Fruit fly (Drosophila melanogaster) whole organism, embryonic: Measurements from ENCODE around the gene CG32706.

Experiments
- Abd-B ChIP-seq: fragments of 200-800 bp; sonication (Bioruptor generic); optimal IDR thresholded peaks from 2 replicates; lab custom pipeline; 2018; ENCODE audit warnings: missing biosample characterization, mild to moderate bottlenecking, missing genetic modification characterization, moderate library complexity
- Bgb ChIP-seq: fragments of 200-800 bp; sonication (Bioruptor generic); IDR thresholded peaks from 2 replicates; pipeline ENCODE4 v1.3.6; 2022; ENCODE audit warnings: missing biosample characterization, missing genetic modification characterization; ENCODE audit not compliant: partially characterized antibody
- CG13287 ChIP-seq: fragments of 200-800 bp; sonication (Bioruptor generic); IDR thresholded peaks from 2 replicates; pipeline ENCODE4 v1.3.6; 2022; ENCODE audit warnings: missing biosample characterization, missing genetic modification characterization; ENCODE audit not compliant: partially characterized antibody
- CG1603 ChIP-seq: fragments of 200-800 bp; sonication (Bioruptor generic); optimal IDR thresholded peaks from 2 replicates; lab custom pipeline; 2019; ENCODE audit warnings: missing biosample characterization, mild to moderate bottlenecking, missing genetic modification characterization, moderate library complexity
- CG3281 ChIP-seq: fragments of 200-800 bp; sonication (Bioruptor generic); optimal IDR thresholded peaks from 3 replicates; lab custom pipeline; 2017; ENCODE audit warnings: missing biosample characterization, mild to moderate bottlenecking, missing genetic modification characterization
- CG33557 ChIP-seq: fragments of 200-800 bp; sonication (Bioruptor generic); optimal IDR thresholded peaks from 2 replicates; lab custom pipeline; 2019; ENCODE audit warnings: missing biosample characterization, mild to moderate bottlenecking, missing genetic modification characterization, moderate library complexity
- CG34376 ChIP-seq: fragments of 200-800 bp; sonication (Bioruptor generic); optimal IDR thresholded peaks from 2 replicates; lab custom pipeline; 2018; ENCODE audit warnings: missing biosample characterization, mild to moderate bottlenecking, missing genetic modification characterization
- CG4328 ChIP-seq: fragments of 200-800 bp; sonication (Bioruptor generic); optimal IDR thresholded peaks from 3 replicates; lab custom pipeline; 2017; ENCODE audit warnings: missing biosample characterization, missing genetic modification reagents, missing genetic modification characterization
- CG4617 ChIP-seq: fragments of 200-800 bp; sonication (Bioruptor generic); optimal IDR thresholded peaks from 3 replicates; lab custom pipeline; 2016; ENCODE audit warnings: missing biosample characterization, missing genetic modification characterization, borderline replicate concordance
- CG4820 ChIP-seq: fragments of 200-800 bp; sonication (Bioruptor generic); optimal IDR thresholded peaks from 3 replicates; lab custom pipeline; 2016; ENCODE audit warnings: missing biosample characterization, missing genetic modification characterization
- CG7963 ChIP-seq: fragments of 200-800 bp; sonication (Bioruptor generic); IDR thresholded peaks from 3 replicates; pipeline ENCODE4 v1.3.6; 2022; ENCODE audit warnings: missing biosample characterization, missing genetic modification characterization; ENCODE audit not compliant: partially characterized antibody
- CG8281 ChIP-seq: fragments of 200-800 bp; sonication (Bioruptor generic); optimal IDR thresholded peaks from 2 replicates; lab custom pipeline; 2018; ENCODE audit warnings: missing biosample characterization, mild to moderate bottlenecking, missing genetic modification characterization, moderate library complexity
- CG8478 ChIP-seq: fragments of >200 bp; optimal IDR thresholded peaks from 2 replicates; lab custom pipeline; 2018
- CG9609 ChIP-seq: fragments of 200-800 bp; sonication (Bioruptor generic); optimal IDR thresholded peaks from 3 replicates; lab custom pipeline; 2016; ENCODE audit warnings: missing biosample characterization, missing genetic modification characterization
- CrebB ChIP-seq: fragments of 200-800 bp; sonication (Bioruptor generic); optimal IDR thresholded peaks from 3 replicates; lab custom pipeline; 2018; ENCODE audit warnings: missing biosample characterization, mild to moderate bottlenecking, missing genetic modification characterization
- Doc3 ChIP-seq: fragments of 200-800 bp; sonication (Bioruptor generic); IDR thresholded peaks from 3 replicates; pipeline ENCODE4 v1.3.6; 2022; ENCODE audit warnings: missing biosample characterization, missing genetic modification characterization; ENCODE audit not compliant: partially characterized antibody
- Fer1 ChIP-seq: fragments of 200-800 bp; sonication (Bioruptor generic); optimal IDR thresholded peaks from 2 replicates; lab custom pipeline; 2017; ENCODE audit warnings: missing biosample characterization, mild to moderate bottlenecking, missing genetic modification characterization
- Fer2 ChIP-seq: fragments of 200-800 bp; sonication (Bioruptor generic); optimal IDR thresholded peaks from 2 replicates; lab custom pipeline; 2018; ENCODE audit warnings: missing biosample characterization, mild to moderate bottlenecking, missing genetic modification characterization, moderate library complexity
- H2.0 ChIP-seq: fragments of 200-800 bp; sonication (Bioruptor generic); IDR thresholded peaks from 2 replicates; pipeline ENCODE4 v1.3.6; 2022; ENCODE audit warnings: missing biosample characterization, missing genetic modification characterization
- HLH3B ChIP-seq: fragments of 200-800 bp; sonication (Bioruptor generic); IDR thresholded peaks from 2 replicates; pipeline ENCODE4 v1.3.6; 2022; ENCODE audit warnings: missing biosample characterization, missing genetic modification characterization
- Hand ChIP-seq: fragments of 200-800 bp; sonication (Bioruptor generic); optimal IDR thresholded peaks from 2 replicates; lab custom pipeline; 2017; ENCODE audit warnings: mild to moderate bottlenecking, missing biosample characterization, missing genetic modification reagents, missing genetic modification characterization
- HmgZ ChIP-seq: fragments of 200-800 bp; sonication (Bioruptor generic); optimal IDR thresholded peaks from 2 replicates; lab custom pipeline; 2018; ENCODE audit warnings: missing biosample characterization, mild to moderate bottlenecking, missing genetic modification characterization
- NFAT ChIP-seq: fragments of 200-800 bp; sonication (Bioruptor generic); IDR thresholded peaks from 2 replicates; pipeline ENCODE4 v1.3.6; 2022; ENCODE audit warnings: missing biosample characterization, missing genetic modification characterization
- Opbp ChIP-seq: fragments of 200-800 bp; sonication (Bioruptor generic); IDR thresholded peaks from 3 replicates; pipeline ENCODE4 v1.3.6; 2022; ENCODE audit warnings: missing biosample characterization, missing genetic modification characterization; ENCODE audit not compliant: partially characterized antibody
- Rfx ChIP-seq: fragments of 200-800 bp; sonication (Bioruptor generic); IDR thresholded peaks from 2 replicates; pipeline ENCODE4 v1.3.6; 2022; ENCODE audit warnings: missing biosample characterization, missing genetic modification characterization
- Rx ChIP-seq: fragments of 200-800 bp; sonication (Bioruptor generic); IDR thresholded peaks from 2 replicates; pipeline ENCODE4 v1.3.6; 2022; ENCODE audit warnings: missing biosample characterization, missing genetic modification characterization
- al ChIP-seq: fragments of 200-800 bp; sonication (Bioruptor generic); IDR thresholded peaks from 2 replicates; pipeline ENCODE4 v1.3.6; 2022; ENCODE audit warnings: missing biosample characterization, missing genetic modification characterization
- bbx ChIP-seq: fragments of 200-800 bp; sonication (Bioruptor generic); IDR thresholded peaks from 2 replicates; pipeline ENCODE4 v1.3.6; 2022; ENCODE audit warnings: missing biosample characterization, missing genetic modification characterization; ENCODE audit not compliant: partially characterized antibody
- br ChIP-seq: fragments of >200 bp; optimal IDR thresholded peaks from 2 replicates; lab custom pipeline; 2017
- croc ChIP-seq: fragments of 200-800 bp; sonication (Bioruptor generic); conservative IDR thresholded peaks from 3 replicates; pipeline ENCODE4 v1.3.6; 2022; ENCODE audit warnings: missing biosample characterization, missing genetic modification characterization
- dati ChIP-seq: fragments of 200-800 bp; sonication (Bioruptor generic); IDR thresholded peaks from 2 replicates; pipeline ENCODE4 v1.3.6; 2022; ENCODE audit warnings: missing biosample characterization, missing genetic modification characterization
- dpn ChIP-seq, 2 experiments: fragments of 200-800 bp; sonication (Bioruptor generic); optimal IDR thresholded peaks; 3 replicates each; lab custom pipeline; 2016; ENCODE audit warnings: missing biosample characterization in 2 of 2, missing genetic modification characterization in 2 of 2
- dysf ChIP-seq: fragments of 200-800 bp; sonication (Bioruptor generic); IDR thresholded peaks from 3 replicates; pipeline ENCODE4 v1.3.6; 2022; ENCODE audit warnings: missing biosample characterization, missing genetic modification characterization
- ems ChIP-seq: fragments of 200-800 bp; sonication (Bioruptor generic); optimal IDR thresholded peaks from 3 replicates; lab custom pipeline; 2016; ENCODE audit warnings: missing biosample characterization, missing genetic modification characterization
- exex ChIP-seq: fragments of 200-800 bp; sonication (Bioruptor generic); optimal IDR thresholded peaks from 4 replicates; lab custom pipeline; 2018; ENCODE audit warnings: missing biosample characterization, mild to moderate bottlenecking, missing genetic modification characterization, moderate library complexity
- mld ChIP-seq: fragments of 200-800 bp; sonication (Bioruptor generic); IDR thresholded peaks from 3 replicates; pipeline ENCODE4 v1.3.6; 2022; ENCODE audit warnings: missing biosample characterization, missing genetic modification characterization; ENCODE audit not compliant: partially characterized antibody
- nau ChIP-seq: fragments of 200-800 bp; sonication (Bioruptor generic); optimal IDR thresholded peaks from 3 replicates; lab custom pipeline; 2017; ENCODE audit warnings: missing biosample characterization, mild to moderate bottlenecking, missing genetic modification characterization, missing genetic modification reagents
- nerfin-2 ChIP-seq: fragments of 200-800 bp; sonication (Bioruptor generic); IDR thresholded peaks from 2 replicates; pipeline ENCODE4 v1.3.6; 2022; ENCODE audit warnings: missing biosample characterization, missing genetic modification characterization; ENCODE audit not compliant: partially characterized antibody
- onecut ChIP-seq: fragments of 200-800 bp; sonication (Bioruptor generic); IDR thresholded peaks from 2 replicates; pipeline ENCODE4 v1.3.6; 2022; ENCODE audit warnings: missing biosample characterization, missing genetic modification characterization
- pho ChIP-seq: fragments of 200-800 bp; sonication (Bioruptor generic); optimal IDR thresholded peaks from 2 replicates; lab custom pipeline; 2016; ENCODE audit warnings: missing biosample characterization, missing genetic modification characterization
- pum ChIP-seq: fragments of 200-800 bp; sonication (Bioruptor generic); optimal IDR thresholded peaks from 2 replicates; lab custom pipeline; 2016; ENCODE audit warnings: missing biosample characterization, missing genetic modification characterization
- salm ChIP-seq: fragments of 200-800 bp; sonication (Bioruptor generic); optimal IDR thresholded peaks from 2 replicates; lab custom pipeline; 2018; ENCODE audit warnings: missing biosample characterization, mild to moderate bottlenecking, missing genetic modification characterization
- slbo ChIP-seq: fragments of 200-800 bp; sonication (Bioruptor generic); IDR thresholded peaks from 2 replicates; pipeline ENCODE4 v1.3.6; 2022; ENCODE audit warnings: missing biosample characterization, missing genetic modification characterization
- sna ChIP-seq: fragments of 200-800 bp; sonication (Bioruptor generic); IDR thresholded peaks from 2 replicates; pipeline ENCODE4 v1.3.6; 2022; ENCODE audit warnings: missing biosample characterization, missing genetic modification characterization; ENCODE audit not compliant: partially characterized antibody
- tin ChIP-seq: fragments of 200-800 bp; sonication (Bioruptor generic); optimal IDR thresholded peaks from 3 replicates; lab custom pipeline; 2016; ENCODE audit warnings: missing biosample characterization, missing genetic modification characterization
- tna ChIP-seq: fragments of 200-800 bp; sonication (Bioruptor generic); IDR thresholded peaks from 2 replicates; pipeline ENCODE4 v1.3.6; 2022; ENCODE audit warnings: missing biosample characterization, missing genetic modification characterization; ENCODE audit not compliant: partially characterized antibody
- unc-4 ChIP-seq: fragments of 200-800 bp; sonication (Bioruptor generic); IDR thresholded peaks from 2 replicates; pipeline ENCODE4 v1.3.6; 2022; ENCODE audit warnings: missing biosample characterization, missing genetic modification characterization; ENCODE audit not compliant: partially characterized antibody
- vnd ChIP-seq: fragments of 200-800 bp; sonication (Bioruptor generic); IDR thresholded peaks from 3 replicates; pipeline ENCODE4 v1.3.6; 2022; ENCODE audit warnings: missing biosample characterization, missing genetic modification characterization; ENCODE audit not compliant: partially characterized antibody
- zen2 ChIP-seq: fragments of 200-800 bp; sonication (Bioruptor generic); IDR thresholded peaks from 3 replicates; pipeline ENCODE4 v1.3.6; 2022; ENCODE audit warnings: missing biosample characterization, missing genetic modification characterization; ENCODE audit not compliant: partially characterized antibody

CG32706 gene

DNA sequence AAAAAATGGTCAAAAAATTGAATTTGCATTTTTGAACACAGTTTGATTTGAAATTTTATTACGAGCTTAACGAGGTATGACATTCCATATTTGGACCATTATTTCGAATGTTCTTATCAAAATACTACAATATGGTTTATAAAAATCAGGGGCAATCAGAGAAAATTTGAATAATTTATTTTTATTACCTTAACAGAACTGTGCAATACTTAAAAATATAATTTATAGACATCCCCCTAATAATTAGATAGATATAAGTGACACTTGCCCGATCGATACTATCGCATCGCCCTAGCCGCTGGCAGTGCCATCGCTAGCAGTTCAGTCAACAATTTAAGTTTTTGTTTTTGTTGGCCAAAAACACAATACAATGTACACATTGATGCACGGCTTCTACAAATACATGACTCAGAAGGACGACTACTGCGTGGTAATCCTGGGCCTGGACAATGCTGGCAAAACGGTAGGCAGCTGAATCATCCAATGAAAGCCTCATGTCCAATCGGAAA lies 19.9 kb downstream of the CG32706 start, which contains the start of gene Arfrp1 (continued):
- TF ChIP-seq CG4328 = no peak
- peak; percentile 37; the same call in 1 of the 2 replicates for TF ChIP-seq onecut (GFP tag; lab: Robert Waterston, UW)
- peak; percentile 55 for TF ChIP-seq sna (GFP tag; lab: Robert Waterston, UW)
- TF ChIP-seq al = peak; percentile 49; the same call in 1 of the 2 replicates
- TF ChIP-seq slbo (GFP tag; lab: Robert Waterston, UW) = peak; percentile 61; the same call in 1 of the 2 replicates
- no peak for TF ChIP-seq Hand
- peak; percentile 65 for TF ChIP-seq tna (GFP tag; lab: Robert Waterston, UW)
- peak; percentile 45; the same call in 1 of the 2 replicates for TF ChIP-seq nerfin-2 (GFP tag; lab: Robert Waterston, UW)
- peak; percentile 71 for TF ChIP-seq vnd (GFP tag; lab: Robert Waterston, UW)
- no peak for TF ChIP-seq pho
- peak; percentile 12 for TF ChIP-seq CG1603 (tag; lab: Kevin White, UChicago)
- no peak for TF ChIP-seq CG3281 (GFP tag; lab: Kevin White, UChicago)
- TF ChIP-seq exex (tag; lab: Kevin White, UChicago) = peak; percentile 32
- no peak for TF ChIP-seq croc (GFP tag; lab: Robert Waterston, UW)
- peak; percentile 79 for TF ChIP-seq CG13287 (GFP tag; lab: Robert Waterston, UW)
- TF ChIP-seq Rfx (GFP tag; lab: Robert Waterston, UW) = peak; percentile 33
- no peak for TF ChIP-seq CG33557 (GFP tag; lab: Kevin White, UChicago)
- no peak for TF ChIP-seq br (lab: Kevin White, UChicago)
- peak; percentile 6 for TF ChIP-seq Fer2
- no peak for TF ChIP-seq pum (GFP tag; lab: Kevin White, UChicago)
- no peak for TF ChIP-seq Fer1 (GFP tag; lab: Kevin White, UChicago)
- peak; percentile 85 for TF ChIP-seq bbx (GFP tag; lab: Robert Waterston, UW)
- peak; percentile 80 for TF ChIP-seq Bgb (GFP tag; lab: Robert Waterston, UW)
- no peak for TF ChIP-seq Rx (GFP tag; lab: Robert Waterston, UW)
- TF ChIP-seq CG9609 (GFP tag; lab: Kevin White, UChicago) = no peak
- no peak for TF ChIP-seq nau (GFP tag; lab: Kevin White, UChicago)
- TF ChIP-seq dysf = 0 out of 3 replicates have a peak, but pooled peaks have one; percentile 22
- peak; percentile 10 for TF ChIP-seq CG34376 (GFP tag; lab: Kevin White, UChicago)
- TF ChIP-seq HLH3B = no peak
- no peak for TF ChIP-seq salm (tag; lab: Kevin White, UChicago)
- TF ChIP-seq CG8281 (tag; lab: Kevin White, UChicago) = no peak
- TF ChIP-seq CG8478 (lab: Kevin White, UChicago) = no peak
- peak; percentile 90 for TF ChIP-seq Opbp
- peak; percentile 75 for TF ChIP-seq unc-4
- no peak for TF ChIP-seq CrebB (tag; lab: Kevin White, UChicago)
- TF ChIP-seq zen2 (GFP tag; lab: Robert Waterston, UW) = 0 out of 3 replicates have a peak, but pooled peaks have one; percentile 44
- peak; percentile 35; the same call in 1 of the 2 replicates for TF ChIP-seq NFAT
- no peak for TF ChIP-seq dati (GFP tag; lab: Robert Waterston, UW)
- peak; percentile 64; the same call in 2 of the 3 replicates for TF ChIP-seq CG7963
- peak; percentile 69; the same call in 2 of the 3 replicates for TF ChIP-seq Doc3 (GFP tag; lab: Robert Waterston, UW)
- TF ChIP-seq dpn (GFP tag; optimal IDR thresholded peaks at IDR 0.05; lab: Kevin White, UChicago) = peak; percentile 6 to 47
- peak; percentile 19 for TF ChIP-seq CG4820
- TF ChIP-seq ems (GFP tag; lab: Kevin White, UChicago) = no peak
- no peak for TF ChIP-seq tin (GFP tag; lab: Kevin White, UChicago)
- TF ChIP-seq mld (GFP tag; lab: Robert Waterston, UW) = 0 out of 3 replicates have a peak, but pooled peaks have one; percentile 50
- TF ChIP-seq HmgZ (tag; lab: Kevin White, UChicago) = peak; percentile 18
- peak; percentile 51 for TF ChIP-seq Abd-B (GFP tag; lab: Kevin White, UChicago)
- TF ChIP-seq CG4617 = peak; percentile 5
- 0 out of 2 replicates have a peak, but pooled peaks have one; percentile 15 for TF ChIP-seq H2.0 (GFP tag; lab: Robert Waterston, UW)
